Worm (Caenorhabditis elegans) whole organism, L4/young adult: ENCODE results near the gene R160.12.

Source experiments
- W03F9.2 ChIP-seq: fragments of 150-350 bp; optimal IDR thresholded peaks from 2 replicates; lab custom pipeline; 2014; ENCODE audit warnings: missing biosample characterization, missing genetic modification characterization
- dao-5 ChIP-seq: sonication (generic microtip); optimal IDR thresholded peaks from 2 replicates; lab custom pipeline; 2016; ENCODE audit warnings: missing genotype, missing genetic modification characterization, moderate library complexity, missing compliant biosample characterization
- him-1 ChIP-seq: sonication (generic microtip); optimal IDR thresholded peaks from 2 replicates; lab custom pipeline; 2016; ENCODE audit warnings: missing genotype, missing genetic modification reagents, missing genetic modification characterization, missing compliant biosample characterization

ce11 chrX:4363200-4363599 is 14.4 kb downstream of the R160.12 start, which contains the start of gene F14H12.17:
- TF ChIP-seq him-1 (tag; lab: Kevin White, UChicago) (no peak), W03F9.2 (tag; lab: Kevin White, UChicago) (no peak), dao-5 (tag; lab: Kevin White, UChicago) (no peak)
